Worm (Caenorhabditis elegans): ENCODE results near the gene srh-83.
A peak's percentile ranks its signal among the peaks of the same experiment; 100 is the strongest.

The srh-83 gene

ce11 chrV:7196498-7196966, 32.2 kb downstream of the srh-83 start, which contains the start of gene F09G2.2:
F09G2.2 (plus strand) TSS chrV:7196916.
- peak; percentile 97 for TF ChIP-seq lin-13 (tag; optimal IDR thresholded peaks at IDR 0.05)
- peak; percentile 30 for TF ChIP-seq nhr-2 (tag; optimal IDR thresholded peaks at IDR 0.05)
- TF ChIP-seq unc-120 (tag; optimal IDR thresholded peaks at IDR 0.05; ENCODE audit: poor library complexity, severe bottlenecking), result peak; percentile 79
- TF ChIP-seq flh-1 (GFP tag; optimal IDR thresholded peaks at IDR 0.05), result no peak
- peak; percentile 28 for TF ChIP-seq cnd-1 (tag; optimal IDR thresholded peaks at IDR 0.05)
- TF ChIP-seq nhr-28 (tag; optimal IDR thresholded peaks at IDR 0.05), result no peak
- TF ChIP-seq elt-1 (tag; optimal IDR thresholded peaks at IDR 0.05; ENCODE audit: borderline replicate concordance, insufficient read depth), result peak; percentile 38
- no peak for TF ChIP-seq zip-8 (tag; optimal IDR thresholded peaks at IDR 0.05)
- peak; percentile 63 for TF ChIP-seq ztf-11 (tag; optimal IDR thresholded peaks at IDR 0.05)
- TF ChIP-seq pha-4 (tag; optimal IDR thresholded peaks at IDR 0.05), result peak; percentile 96
- TF ChIP-seq ceh-39 (tag; optimal IDR thresholded peaks at IDR 0.05), result peak; percentile 93
- peak; percentile 20 for TF ChIP-seq M03D4.4 (tag; optimal IDR thresholded peaks at IDR 0.05)
- no peak for TF ChIP-seq unc-62 (GFP tag; optimal IDR thresholded peaks at IDR 0.05)
- no peak for TF ChIP-seq sptf-1 (tag; optimal IDR thresholded peaks at IDR 0.05)
- peak; percentile 87 for TF ChIP-seq nhr-237 (tag; optimal IDR thresholded peaks at IDR 0.05)
- TF ChIP-seq nhr-76 (tag; optimal IDR thresholded peaks at IDR 0.05), result no peak
- peak; percentile 95 for TF ChIP-seq mep-1 (tag; optimal IDR thresholded peaks at IDR 0.05)
- TF ChIP-seq lsy-2 (tag; optimal IDR thresholded peaks at IDR 0.05), result peak; percentile 73
- TF ChIP-seq bed-3 (GFP tag; optimal IDR thresholded peaks at IDR 0.05), result no peak
- peak; percentile 24 for TF ChIP-seq drap-1 (GFP tag; optimal IDR thresholded peaks at IDR 0.05)
- peak; percentile 21 for TF ChIP-seq mls-2 (tag; optimal IDR thresholded peaks at IDR 0.05)
- no peak for TF ChIP-seq mab-5 (tag; optimal IDR thresholded peaks at IDR 0.05)
- peak; percentile 29 for TF ChIP-seq unc-39 (tag; optimal IDR thresholded peaks at IDR 0.05)
- no peak for TF ChIP-seq nhr-12 (tag; optimal IDR thresholded peaks at IDR 0.05)
- peak; percentile 76 for TF ChIP-seq ces-1 (GFP tag; optimal IDR thresholded peaks at IDR 0.05)
- TF ChIP-seq ceh-83 (GFP tag; optimal IDR thresholded peaks at IDR 0.05), result peak; percentile 46
- no peak for TF ChIP-seq ceh-43 (GFP tag; optimal IDR thresholded peaks at IDR 0.05)

ce11 chrV:7197036-7197435, 32.7 kb downstream of the srh-83 start:
- no peak for TF ChIP-seq elt-1 (tag; optimal IDR thresholded peaks at IDR 0.05; ENCODE audit: borderline replicate concordance, insufficient read depth)
- no peak for TF ChIP-seq pha-4 (tag; optimal IDR thresholded peaks at IDR 0.05)
- TF ChIP-seq flh-1 (GFP tag; optimal IDR thresholded peaks at IDR 0.05), result no peak
- TF ChIP-seq ham-2 (GFP tag; optimal IDR thresholded peaks at IDR 0.05), result no peak
- TF ChIP-seq lsy-2 (tag; optimal IDR thresholded peaks at IDR 0.05), result no peak
- no peak for TF ChIP-seq elt-3 (tag; optimal IDR thresholded peaks at IDR 0.05)
- no peak for TF ChIP-seq blmp-1 (tag; optimal IDR thresholded peaks at IDR 0.05)
- no peak for TF ChIP-seq sptf-1 (tag; optimal IDR thresholded peaks at IDR 0.05)
- no peak for TF ChIP-seq zip-8 (tag; optimal IDR thresholded peaks at IDR 0.05)
- TF ChIP-seq ceh-83 (GFP tag; optimal IDR thresholded peaks at IDR 0.05), result no peak
- TF ChIP-seq nhr-28 (tag; optimal IDR thresholded peaks at IDR 0.05), result no peak
- no peak for TF ChIP-seq unc-62 (GFP tag; optimal IDR thresholded peaks at IDR 0.05)
- TF ChIP-seq snpc-4 (tag; optimal IDR thresholded peaks at IDR 0.05), result no peak
- no peak for TF ChIP-seq ceh-39 (tag; optimal IDR thresholded peaks at IDR 0.05)
- TF ChIP-seq M03D4.4 (tag; optimal IDR thresholded peaks at IDR 0.05), result no peak
- TF ChIP-seq cnd-1 (tag; optimal IDR thresholded peaks at IDR 0.05), result no peak
- no peak for TF ChIP-seq lin-32 (GFP tag; optimal IDR thresholded peaks at IDR 0.05)
- no peak for TF ChIP-seq ceh-43 (GFP tag; optimal IDR thresholded peaks at IDR 0.05)
- TF ChIP-seq nhr-237 (tag; optimal IDR thresholded peaks at IDR 0.05), result no peak
- TF ChIP-seq nhr-12 (tag; optimal IDR thresholded peaks at IDR 0.05), result no peak

ce11 chrV:7198403-7198802, 34.1 kb downstream of the srh-83 start:
- TF ChIP-seq sptf-1 (tag; optimal IDR thresholded peaks at IDR 0.05) (no peak), mls-2 (tag; optimal IDR thresholded peaks at IDR 0.05) (no peak), bed-3 (GFP tag; optimal IDR thresholded peaks at IDR 0.05) (no peak), lsy-2 (tag; optimal IDR thresholded peaks at IDR 0.05) (no peak), elt-3 (tag; optimal IDR thresholded peaks at IDR 0.05) (no peak), unc-120 (tag; optimal IDR thresholded peaks at IDR 0.05; ENCODE audit: poor library complexity, severe bottlenecking) (no peak), ham-2 (GFP tag; optimal IDR thresholded peaks at IDR 0.05) (no peak), ces-1 (GFP tag; optimal IDR thresholded peaks at IDR 0.05) (no peak), nhr-237 (tag; optimal IDR thresholded peaks at IDR 0.05) (no peak), mab-5 (tag; optimal IDR thresholded peaks at IDR 0.05) (no peak), drap-1 (GFP tag; optimal IDR thresholded peaks at IDR 0.05) (no peak), cnd-1 (tag; optimal IDR thresholded peaks at IDR 0.05) (no peak)

- TF ChIP-seq pha-4 (tag; optimal IDR thresholded peaks at IDR 0.05) (no peak), unc-62 (GFP tag; optimal IDR thresholded peaks at IDR 0.05) (no peak), nhr-76 (tag; optimal IDR thresholded peaks at IDR 0.05) (no peak), mab-5 (tag; optimal IDR thresholded peaks at IDR 0.05) (no peak), hlh-1 (tag; optimal IDR thresholded peaks at IDR 0.05) (no peak), zip-8 (tag; optimal IDR thresholded peaks at IDR 0.05) (no peak), nhr-12 (tag; optimal IDR thresholded peaks at IDR 0.05) (no peak), tbx-8 (GFP tag; optimal IDR thresholded peaks at IDR 0.05) (no peak)
Measured at ce11 chrV:7199077-7199476, 34.8 kb downstream of the srh-83 start.

All from whole organism, mixed stage, embryonic.